Fruit fly (Drosophila melanogaster): ENCODE data around the gene CG3473.

The CG3473 gene

dm6 chr2L:14588615-14589247 lies 25.2 kb upstream of the CG3473 start:
- TF ChIP-seq Pif1B (GFP tag; optimal IDR thresholded peaks at IDR 0.05), result no peak
- no peak for TF ChIP-seq CG8301 (tag; optimal IDR thresholded peaks at IDR 0.05)
- TF ChIP-seq CG15710 (tag; optimal IDR thresholded peaks at IDR 0.05), result no peak
- TF ChIP-seq CG4496 (GFP tag; IDR thresholded peaks at IDR 0.05), result no peak
- TF ChIP-seq rn (GFP tag; IDR thresholded peaks at IDR 0.05), result no peak
- no peak for TF ChIP-seq Pif1A (GFP tag; optimal IDR thresholded peaks at IDR 0.05)
- no peak for TF ChIP-seq CG13204 (GFP tag; optimal IDR thresholded peaks at IDR 0.05)
- no peak for TF ChIP-seq EcR (GFP tag; optimal IDR thresholded peaks at IDR 0.05)
- TF ChIP-seq Ets98B (GFP tag; IDR thresholded peaks at IDR 0.05), result no peak
- no peak for TF ChIP-seq CG17806 (tag; optimal IDR thresholded peaks at IDR 0.05)
- TF ChIP-seq CG34367 (tag; optimal IDR thresholded peaks at IDR 0.05), result no peak

dm6 chr2L:14588134-14588533 lies 24.6 kb upstream of the CG3473 start, which contains the start of gene CG42680:
Gene CG42680, minus strand, starts transcription at chr2L:14588234.
- TF ChIP-seq fd96Ca (GFP tag; IDR thresholded peaks at IDR 0.05), result no peak
- no peak for TF ChIP-seq gl (tag; optimal IDR thresholded peaks at IDR 0.05)
- TF ChIP-seq rn (GFP tag; IDR thresholded peaks at IDR 0.05), result no peak
- no peak for TF ChIP-seq CG34367 (tag; optimal IDR thresholded peaks at IDR 0.05)
- no peak for TF ChIP-seq CG8301 (tag; optimal IDR thresholded peaks at IDR 0.05)
- TF ChIP-seq CG8159 (tag; optimal IDR thresholded peaks at IDR 0.05), result no peak
- TF ChIP-seq CG17806 (tag; optimal IDR thresholded peaks at IDR 0.05), result no peak
- TF ChIP-seq EcR (GFP tag; optimal IDR thresholded peaks at IDR 0.05), result no peak
- no peak for TF ChIP-seq CG9948 (tag; optimal IDR thresholded peaks at IDR 0.05)
- no peak for TF ChIP-seq CG15710 (tag; optimal IDR thresholded peaks at IDR 0.05)
- TF ChIP-seq CG14655 (GFP tag; optimal IDR thresholded peaks at IDR 0.05), result no peak
- TF ChIP-seq Snoo (tag; optimal IDR thresholded peaks at IDR 0.05), result no peak
- no peak for TF ChIP-seq CG32121 (GFP tag; IDR thresholded peaks at IDR 0.05)
- TF ChIP-seq Pif1A (GFP tag; optimal IDR thresholded peaks at IDR 0.05), result no peak

- no peak for TF ChIP-seq EcR (GFP tag; optimal IDR thresholded peaks at IDR 0.05)
- TF ChIP-seq rn (GFP tag; IDR thresholded peaks at IDR 0.05), result no peak
- TF ChIP-seq Ets98B (GFP tag; IDR thresholded peaks at IDR 0.05), result no peak
- no peak for TF ChIP-seq Pif1B (GFP tag; optimal IDR thresholded peaks at IDR 0.05)
- TF ChIP-seq CG10348 (GFP tag; IDR thresholded peaks at IDR 0.05), result no peak
- TF ChIP-seq D1 (tag; optimal IDR thresholded peaks at IDR 0.05), result no peak
- TF ChIP-seq CG34367 (tag; optimal IDR thresholded peaks at IDR 0.05), result peak; percentile 19
- no peak for TF ChIP-seq CG32121 (GFP tag; IDR thresholded peaks at IDR 0.05)
- no peak for TF ChIP-seq Snoo (tag; optimal IDR thresholded peaks at IDR 0.05)
- TF ChIP-seq CG14655 (GFP tag; optimal IDR thresholded peaks at IDR 0.05), result peak; percentile 60
- no peak for TF ChIP-seq CG13204 (GFP tag; optimal IDR thresholded peaks at IDR 0.05)
- no peak for TF ChIP-seq fd96Ca (GFP tag; IDR thresholded peaks at IDR 0.05)
- peak; percentile 40 for TF ChIP-seq CG15710 (tag; optimal IDR thresholded peaks at IDR 0.05)
- peak; percentile 67 for TF ChIP-seq CG8159 (tag; optimal IDR thresholded peaks at IDR 0.05)
- TF ChIP-seq CG8301 (tag; optimal IDR thresholded peaks at IDR 0.05), result peak; percentile 37
- TF ChIP-seq Pif1A (GFP tag; optimal IDR thresholded peaks at IDR 0.05), result peak; percentile 21
- peak; percentile 57 for TF ChIP-seq CG17806 (tag; optimal IDR thresholded peaks at IDR 0.05)
- TF ChIP-seq gl (tag; optimal IDR thresholded peaks at IDR 0.05), result no peak
- peak; percentile 54 for TF ChIP-seq CG9948 (tag; optimal IDR thresholded peaks at IDR 0.05)
- no peak for TF ChIP-seq CG12605 (GFP tag; IDR thresholded peaks at IDR 0.05)
- 0 out of 3 replicates have a peak, but pooled peaks have one; percentile 28 for TF ChIP-seq CG4496 (GFP tag; IDR thresholded peaks at IDR 0.05)
Observed at dm6 chr2L:14586714-14587481, 23.4 kb upstream of the CG3473 start.

dm6 chr2L:14580693-14581572 lies 17.4 kb upstream of the CG3473 start:
- TF ChIP-seq CG32121 (GFP tag; IDR thresholded peaks at IDR 0.05), result no peak
- TF ChIP-seq CG12605 (GFP tag; IDR thresholded peaks at IDR 0.05), result no peak

dm6 chr2L:14579449-14579848 lies 15.9 kb upstream of the CG3473 start:
- no peak for TF ChIP-seq CG15710 (tag; optimal IDR thresholded peaks at IDR 0.05)

- no peak for TF ChIP-seq CG4496 (GFP tag; IDR thresholded peaks at IDR 0.05)
- no peak for TF ChIP-seq CG10348 (GFP tag; IDR thresholded peaks at IDR 0.05)
- no peak for TF ChIP-seq CG15710 (tag; optimal IDR thresholded peaks at IDR 0.05)
- no peak for TF ChIP-seq fd96Ca (GFP tag; IDR thresholded peaks at IDR 0.05)
- no peak for TF ChIP-seq Ets98B (GFP tag; IDR thresholded peaks at IDR 0.05)
- no peak for TF ChIP-seq CG8159 (tag; optimal IDR thresholded peaks at IDR 0.05)
- TF ChIP-seq CG12605 (GFP tag; IDR thresholded peaks at IDR 0.05), result no peak
- TF ChIP-seq CG17806 (tag; optimal IDR thresholded peaks at IDR 0.05), result no peak
Observed at dm6 chr2L:14577167-14577566, 13.6 kb upstream of the CG3473 start.
